Fruit fly (Drosophila melanogaster) whole organism, embryonic: ENCODE measurements around the gene CG4611.

Experiments
- Bgb ChIP-seq: fragments of 200-800 bp; sonication (Bioruptor generic); IDR thresholded peaks from 2 replicates; pipeline ENCODE4 v1.3.6; 2022; ENCODE audit warnings: missing biosample characterization, missing genetic modification characterization; ENCODE audit not compliant: partially characterized antibody
- CG1024 ChIP-seq: fragments of 200-800 bp; sonication (Bioruptor generic); IDR thresholded peaks from 2 replicates; pipeline ENCODE4 v1.3.6; 2022; ENCODE audit warnings: missing biosample characterization, missing genetic modification characterization
- CG10431 ChIP-seq: fragments of 200-800 bp; sonication (Bioruptor generic); optimal IDR thresholded peaks from 3 replicates; lab custom pipeline; 2018; ENCODE audit warnings: missing biosample characterization, mild to moderate bottlenecking, missing genetic modification characterization
- CG11560 ChIP-seq: fragments of 200-800 bp; sonication (Bioruptor generic); IDR thresholded peaks from 3 replicates; pipeline ENCODE4 v1.3.6; 2022; ENCODE audit warnings: missing biosample characterization, missing genetic modification characterization
- CG13287 ChIP-seq: fragments of 200-800 bp; sonication (Bioruptor generic); IDR thresholded peaks from 2 replicates; pipeline ENCODE4 v1.3.6; 2022; ENCODE audit warnings: missing biosample characterization, missing genetic modification characterization; ENCODE audit not compliant: partially characterized antibody
- CG13775 ChIP-seq: fragments of 200-800 bp; sonication (Bioruptor generic); optimal IDR thresholded peaks from 3 replicates; lab custom pipeline; 2017; ENCODE audit warnings: missing biosample characterization, mild to moderate bottlenecking, missing genetic modification characterization
- CG14667 ChIP-seq: fragments of 200-800 bp; sonication (Bioruptor generic); IDR thresholded peaks from 2 replicates; pipeline ENCODE4 v1.3.6; 2022; ENCODE audit warnings: missing biosample characterization, missing genetic modification characterization
- CG17829 ChIP-seq: fragments of 200-800 bp; optimal IDR thresholded peaks from 2 replicates; lab custom pipeline; 2019; ENCODE audit warnings: missing biosample characterization, mild to moderate bottlenecking, missing genetic modification characterization, moderate library complexity
- CG2199 ChIP-seq: fragments of 200-800 bp; sonication (Bioruptor generic); IDR thresholded peaks from 3 replicates; pipeline ENCODE4 v1.3.6; 2022; ENCODE audit warnings: missing biosample characterization, missing genetic modification characterization
- CG30403 ChIP-seq: fragments of 200-800 bp; sonication (Bioruptor generic); optimal IDR thresholded peaks from 3 replicates; lab custom pipeline; 2016; ENCODE audit warnings: missing biosample characterization, missing genetic modification characterization
- CG33213 ChIP-seq: fragments of 200-800 bp; sonication (Bioruptor generic); optimal IDR thresholded peaks from 3 replicates; lab custom pipeline; 2016; ENCODE audit warnings: missing biosample characterization, missing genetic modification characterization
- CG4617 ChIP-seq: fragments of 200-800 bp; sonication (Bioruptor generic); optimal IDR thresholded peaks from 3 replicates; lab custom pipeline; 2016; ENCODE audit warnings: missing biosample characterization, missing genetic modification characterization, borderline replicate concordance
- CG6689 ChIP-seq: fragments of 200-800 bp; sonication (Bioruptor generic); IDR thresholded peaks from 2 replicates; pipeline ENCODE4 v1.3.6; 2022; ENCODE audit warnings: missing biosample characterization, missing genetic modification characterization
- CG6854 ChIP-seq: fragments of 200-800 bp; sonication (Bioruptor generic); optimal IDR thresholded peaks from 3 replicates; lab custom pipeline; 2017; ENCODE audit warnings: missing biosample characterization, mild to moderate bottlenecking, missing genetic modification characterization
- CG8281 ChIP-seq: fragments of 200-800 bp; sonication (Bioruptor generic); optimal IDR thresholded peaks from 2 replicates; lab custom pipeline; 2018; ENCODE audit warnings: missing biosample characterization, mild to moderate bottlenecking, missing genetic modification characterization, moderate library complexity
- CG9817 ChIP-seq: fragments of 200-800 bp; sonication (Bioruptor generic); optimal IDR thresholded peaks from 2 replicates; lab custom pipeline; 2018; ENCODE audit warnings: missing biosample characterization, mild to moderate bottlenecking, missing genetic modification characterization, moderate library complexity
- CTCF ChIP-seq: fragments of 200-800 bp; sonication (Bioruptor generic); optimal IDR thresholded peaks from 2 replicates; lab custom pipeline; 2017; ENCODE audit warnings: missing biosample characterization, mild to moderate bottlenecking, missing genetic modification characterization, moderate library complexity
- Camta ChIP-seq: fragments of 200-800 bp; sonication (Bioruptor generic); optimal IDR thresholded peaks from 2 replicates; lab custom pipeline; 2016; ENCODE audit warnings: missing biosample characterization, missing genetic modification characterization
- CrebB ChIP-seq: fragments of 200-800 bp; sonication (Bioruptor generic); optimal IDR thresholded peaks from 3 replicates; lab custom pipeline; 2018; ENCODE audit warnings: missing biosample characterization, mild to moderate bottlenecking, missing genetic modification characterization
- Dip2 ChIP-seq: fragments of 200-800 bp; sonication (Bioruptor generic); IDR thresholded peaks from 2 replicates; pipeline ENCODE4 v1.3.6; 2022; ENCODE audit warnings: missing biosample characterization, missing genetic modification characterization
- Dp ChIP-seq: fragments of 200-800 bp; sonication (Bioruptor generic); optimal IDR thresholded peaks from 2 replicates; lab custom pipeline; 2018; ENCODE audit warnings: missing biosample characterization, mild to moderate bottlenecking, missing genetic modification characterization, moderate library complexity
- Drgx ChIP-seq: fragments of 200-800 bp; sonication (Bioruptor generic); IDR thresholded peaks from 2 replicates; pipeline ENCODE4 v1.3.6; 2022; ENCODE audit warnings: missing biosample characterization, missing genetic modification characterization
- E2f2 ChIP-seq: fragments of 200-800 bp; sonication (Bioruptor generic); IDR thresholded peaks from 2 replicates; pipeline ENCODE4 v1.3.6; 2022; ENCODE audit warnings: missing biosample characterization, missing genetic modification characterization
- HLHmδ ChIP-seq: fragments of 200-800 bp; sonication (Bioruptor generic); optimal IDR thresholded peaks from 2 replicates; lab custom pipeline; 2018; ENCODE audit warnings: missing biosample characterization, mild to moderate bottlenecking, missing genetic modification characterization, moderate library complexity
- Hmx ChIP-seq: fragments of 200-800 bp; sonication (Bioruptor generic); optimal IDR thresholded peaks from 2 replicates; lab custom pipeline; 2016; ENCODE audit warnings: missing biosample characterization, missing genetic modification characterization
- Kr ChIP-seq: fragments of 200-800 bp; sonication (Bioruptor generic); optimal IDR thresholded peaks from 2 replicates; lab custom pipeline; 2017; ENCODE audit warnings: missing biosample characterization, mild to moderate bottlenecking, missing genetic modification characterization
- NC2α ChIP-seq: fragments of 200-800 bp; sonication (Bioruptor generic); optimal IDR thresholded peaks from 2 replicates; lab custom pipeline; 2016; ENCODE audit warnings: missing biosample characterization, missing genetic modification characterization
- NFAT ChIP-seq: fragments of 200-800 bp; sonication (Bioruptor generic); IDR thresholded peaks from 2 replicates; pipeline ENCODE4 v1.3.6; 2022; ENCODE audit warnings: missing biosample characterization, missing genetic modification characterization
- Poxn ChIP-seq: fragments of 200-800 bp; sonication (Bioruptor generic); IDR thresholded peaks from 2 replicates; pipeline ENCODE4 v1.3.6; 2022; ENCODE audit warnings: missing biosample characterization, missing genetic modification characterization
- Ravus ChIP-seq: fragments of 200-800 bp; sonication (Bioruptor generic); IDR thresholded peaks from 2 replicates; pipeline ENCODE4 v1.3.6; 2022; ENCODE audit warnings: missing biosample characterization, missing genetic modification characterization
- Sox102F ChIP-seq: fragments of 200-800 bp; sonication (Bioruptor generic); optimal IDR thresholded peaks from 2 replicates; lab custom pipeline; 2018; ENCODE audit warnings: missing biosample characterization, mild to moderate bottlenecking, missing genetic modification characterization, moderate library complexity
- Ssrp ChIP-seq: fragments of 200-800 bp; sonication (Bioruptor generic); optimal IDR thresholded peaks from 2 replicates; lab custom pipeline; 2018; ENCODE audit warnings: missing biosample characterization, mild to moderate bottlenecking, missing genetic modification characterization, moderate library complexity
- Stat92E ChIP-seq, 3 experiments: fragments of >200 bp in 2 of 3; fragments of 200-800 bp in 1 of 3; sonication (Bioruptor generic) in 1 of 3; optimal IDR thresholded peaks; 2 replicates each; lab custom pipeline; 2017 to 2019; ENCODE audit warnings: missing biosample characterization in 3 of 3, missing genetic modification characterization in 3 of 3, mild to moderate bottlenecking in 1 of 3, moderate library complexity in 1 of 3
- az2 ChIP-seq: fragments of 200-800 bp; sonication (Bioruptor generic); optimal IDR thresholded peaks from 3 replicates; lab custom pipeline; 2016; ENCODE audit warnings: missing biosample characterization, missing genetic modification characterization
- chif ChIP-seq, 2 experiments: fragments of 200-800 bp; sonication (Bioruptor generic); optimal IDR thresholded peaks; 3 replicates each; lab custom pipeline; 2016; ENCODE audit warnings: missing biosample characterization in 2 of 2, missing genetic modification characterization in 2 of 2
- chinmo ChIP-seq: fragments of 200-800 bp; sonication (Bioruptor generic); IDR thresholded peaks from 4 replicates; pipeline ENCODE4 v1.3.6; 2022; ENCODE audit warnings: missing biosample characterization, missing genetic modification characterization; ENCODE audit not compliant: partially characterized antibody
- da ChIP-seq: fragments of 200-800 bp; sonication (Bioruptor generic); optimal IDR thresholded peaks from 2 replicates; lab custom pipeline; 2016; ENCODE audit warnings: missing biosample characterization, missing genetic modification characterization
- dmrt99B ChIP-seq: fragments of 200-800 bp; sonication (Bioruptor generic); optimal IDR thresholded peaks from 2 replicates; lab custom pipeline; 2018; ENCODE audit warnings: missing biosample characterization, mild to moderate bottlenecking, missing genetic modification characterization, moderate library complexity
- eve ChIP-seq, 2 experiments: fragments of >200 bp; optimal IDR thresholded peaks; 2 replicates each; lab custom pipeline; 2017; ENCODE audit warnings: missing biosample characterization in 2 of 2, missing genetic modification characterization in 2 of 2
- gce ChIP-seq: fragments of 200-800 bp; sonication (Bioruptor generic); IDR thresholded peaks from 3 replicates; pipeline ENCODE4 v1.3.6; 2022; ENCODE audit warnings: missing biosample characterization, missing genetic modification characterization
- grn ChIP-seq: fragments of 200-800 bp; sonication (Bioruptor generic); optimal IDR thresholded peaks from 3 replicates; lab custom pipeline; 2017; ENCODE audit warnings: missing biosample characterization, missing genetic modification characterization
- ham ChIP-seq: fragments of 200-800 bp; sonication (Bioruptor generic); IDR thresholded peaks from 2 replicates; pipeline ENCODE4 v1.3.6; 2022; ENCODE audit warnings: missing biosample characterization, missing genetic modification characterization
- jumu ChIP-seq: fragments of 200-800 bp; sonication (Bioruptor generic); optimal IDR thresholded peaks from 3 replicates; lab custom pipeline; 2016; ENCODE audit warnings: missing biosample characterization, missing genetic modification characterization
- otp ChIP-seq: fragments of 200-800 bp; sonication (Bioruptor generic); IDR thresholded peaks from 3 replicates; pipeline ENCODE4, ENCODE4 v1.3.6; 2022; ENCODE audit warnings: missing biosample characterization, missing genetic modification characterization
- prd ChIP-seq, 3 experiments: fragments of >200 bp in 2 of 3; fragments of 200-800 bp in 1 of 3; sonication (Bioruptor generic) in 1 of 3; optimal IDR thresholded peaks in 2 of 3; IDR thresholded peaks in 1 of 3; 2 replicates in 2 of 3; 3 replicates in 1 of 3; pipeline versions ENCODE4 v1.3.6 to Lab custom; 2017 to 2022; ENCODE audit warnings: missing biosample characterization in 1 of 3, missing genetic modification characterization in 1 of 3
- slou ChIP-seq: fragments of 200-800 bp; sonication (Bioruptor generic); optimal IDR thresholded peaks from 3 replicates; lab custom pipeline; 2016; ENCODE audit warnings: missing biosample characterization, missing genetic modification characterization
- tna ChIP-seq: fragments of 200-800 bp; sonication (Bioruptor generic); IDR thresholded peaks from 2 replicates; pipeline ENCODE4 v1.3.6; 2022; ENCODE audit warnings: missing biosample characterization, missing genetic modification characterization; ENCODE audit not compliant: partially characterized antibody
- wor ChIP-seq: fragments of 200-800 bp; sonication (Bioruptor generic); IDR thresholded peaks from 2 replicates; pipeline ENCODE4 v1.3.6; 2022; ENCODE audit warnings: missing biosample characterization, missing genetic modification characterization
- zf30C ChIP-seq: fragments of 200-800 bp; sonication (Bioruptor generic); optimal IDR thresholded peaks from 3 replicates; lab custom pipeline; 2018; ENCODE audit warnings: missing biosample characterization, mild to moderate bottlenecking, missing genetic modification characterization

CG4611 gene

dm6 chr3L:5182255-5182993 is 46.2 kb downstream of the CG4611 start (continued):
- TF ChIP-seq CG14667 (GFP tag; lab: Robert Waterston, UW) = peak; percentile 38; the same call in 1 of the 2 replicates
- peak; percentile 10 for TF ChIP-seq Camta (GFP tag; lab: Kevin White, UChicago)
- TF ChIP-seq az2 (GFP tag; lab: Kevin White, UChicago) = peak; percentile 15
- 0 out of 2 replicates have a peak, but pooled peaks have one; percentile 17 for TF ChIP-seq wor (GFP tag; lab: Robert Waterston, UW)
- peak; percentile 11 for TF ChIP-seq CrebB (tag; lab: Kevin White, UChicago)
- peak; percentile 31; the same call in 1 of the 2 replicates for TF ChIP-seq E2f2 (GFP tag; lab: Robert Waterston, UW)
- TF ChIP-seq CG10431 = no peak
- TF ChIP-seq CG1024 (GFP tag; lab: Robert Waterston, UW) = no peak
- peak; percentile 28 for TF ChIP-seq zf30C (GFP tag; lab: Kevin White, UChicago)
- TF ChIP-seq gce = peak; percentile 33; the same call in 1 of the 3 replicates
- no peak for TF ChIP-seq Ravus (GFP tag; lab: Robert Waterston, UW)
- no peak for TF ChIP-seq Poxn
- TF ChIP-seq prd (optimal IDR thresholded peaks at IDR 0.05; lab: Kevin White, UChicago) = no peak
- no peak for TF ChIP-seq prd (GFP tag; IDR thresholded peaks at IDR 0.05; lab: Robert Waterston, UW)
- TF ChIP-seq HLHmδ (GFP tag; lab: Kevin White, UChicago) = no peak
- no peak for TF ChIP-seq NFAT
- TF ChIP-seq dmrt99B (tag; lab: Kevin White, UChicago) = peak; percentile 59
- peak; percentile 16 for TF ChIP-seq Ssrp (tag; lab: Kevin White, UChicago)
- no peak for TF ChIP-seq CG2199
- TF ChIP-seq chif (GFP tag; optimal IDR thresholded peaks at IDR 0.05; lab: Kevin White, UChicago) = no peak
- no peak for TF ChIP-seq Dp (GFP tag; lab: Kevin White, UChicago)
- TF ChIP-seq CG8281 (tag; lab: Kevin White, UChicago) = no peak
- peak in 1 of 2 experiments; percentile 49 for TF ChIP-seq eve (GFP tag; optimal IDR thresholded peaks at IDR 0.05; lab: Kevin White, UChicago)
- no peak for TF ChIP-seq CG13287 (GFP tag; lab: Robert Waterston, UW)
- peak; percentile 52 for TF ChIP-seq Sox102F (GFP tag; lab: Kevin White, UChicago)
- 0 out of 3 replicates have a peak, but pooled peaks have one; percentile 39 for TF ChIP-seq CG11560
- TF ChIP-seq CG6689 (GFP tag; lab: Robert Waterston, UW) = peak; percentile 52
- TF ChIP-seq Kr = no peak
- no peak for TF ChIP-seq Hmx (GFP tag; lab: Kevin White, UChicago)
- TF ChIP-seq CG9817 = peak; percentile 28
- no peak for TF ChIP-seq Stat92E (GFP tag; optimal IDR thresholded peaks at IDR 0.05; lab: Kevin White, UChicago)
- TF ChIP-seq Dip2 (GFP tag; lab: Robert Waterston, UW) = no peak
- TF ChIP-seq otp (GFP tag; lab: Robert Waterston, UW) = no peak
- no peak for TF ChIP-seq ham (GFP tag; lab: Robert Waterston, UW)
- no peak for TF ChIP-seq CG4617 (GFP tag; lab: Kevin White, UChicago)
- TF ChIP-seq CG6854 (GFP tag; lab: Kevin White, UChicago) = peak; percentile 14
- TF ChIP-seq CTCF = no peak
- no peak for TF ChIP-seq da
- TF ChIP-seq CG13775 = peak; percentile 15
- TF ChIP-seq NC2α (GFP tag; lab: Kevin White, UChicago) = no peak
- TF ChIP-seq tna (GFP tag; lab: Robert Waterston, UW) = no peak
- TF ChIP-seq CG30403 (GFP tag; lab: Kevin White, UChicago) = peak; percentile 36
- TF ChIP-seq slou (GFP tag; lab: Kevin White, UChicago) = peak; percentile 20
- no peak for TF ChIP-seq grn (GFP tag; lab: Kevin White, UChicago)
- TF ChIP-seq jumu (GFP tag; lab: Kevin White, UChicago) = peak; percentile 20
- TF ChIP-seq chinmo (GFP tag; lab: Robert Waterston, UW) = 0 out of 4 replicates have a peak, but pooled peaks have one; percentile 12
- TF ChIP-seq CG33213 = no peak
- TF ChIP-seq Bgb = no peak
- TF ChIP-seq CG17829 (tag; lab: Kevin White, UChicago) = peak; percentile 2
- 0 out of 2 replicates have a peak, but pooled peaks have one; percentile 14 for TF ChIP-seq Drgx (GFP tag; lab: Robert Waterston, UW)
